Fruit fly (Drosophila melanogaster): ENCODE results near the gene puf.
A peak's percentile ranks its signal among the peaks of the same experiment; 100 is the strongest.

- TF ChIP-seq h (GFP tag; optimal IDR thresholded peaks at IDR 0.05) (no peak), pan (optimal IDR thresholded peaks at IDR 0.05) (no peak), Myc (optimal IDR thresholded peaks at IDR 0.05) (no peak), Rel (GFP tag; optimal IDR thresholded peaks at IDR 0.05) (no peak), Rel (tag; optimal IDR thresholded peaks at IDR 0.05) (peak; percentile 10), br (GFP tag; optimal IDR thresholded peaks at IDR 0.05) (no peak), Dfd (GFP tag; optimal IDR thresholded peaks at IDR 0.05) (no peak), Hnf4 (GFP tag; optimal IDR thresholded peaks at IDR 0.05) (no peak), OdsH (GFP tag; optimal IDR thresholded peaks at IDR 0.05) (no peak), dsf (GFP tag; optimal IDR thresholded peaks at IDR 0.05; ENCODE audit: borderline replicate concordance) (no peak)
Measured at dm6 chr3R:24588829-24589638, 60.8 kb downstream of the puf start.

Data from whole organism, wandering third instar larva.